Worm (Caenorhabditis elegans) whole organism, L3 larva: ENCODE measurements around the gene F49C5.7.

ENCODE experiments used
- nhr-76 ChIP-seq: fragments of 150-350 bp; sonication (generic microtip); optimal IDR thresholded peaks from 5 replicates; lab custom pipeline; 2014; ENCODE audit warnings: missing biosample characterization, missing genetic modification characterization
- snpc-4 ChIP-seq: fragments of 150-350 bp; optimal IDR thresholded peaks from 2 replicates; lab custom pipeline; 2014; ENCODE audit warnings: missing biosample characterization, missing genetic modification characterization
- ztf-4 ChIP-seq: fragments of 150-350 bp; optimal IDR thresholded peaks from 2 replicates; lab custom pipeline; 2014; ENCODE audit warnings: missing biosample characterization, missing genetic modification characterization

- TF ChIP-seq nhr-76 (tag; lab: Kevin White, UChicago) (no peak), ztf-4 (tag; lab: Kevin White, UChicago) (no peak), snpc-4 (no peak)
Observed at ce11 chrII:12574668-12575067, 8.7 kb downstream of the F49C5.7 start, which contains the start of gene Y38E10A.3.
